Worm (Caenorhabditis elegans) whole organism, mixed stage, embryonic: ENCODE results near the gene adah-1.

Source experiments
- M03D4.4 ChIP-seq: sonication (generic microtip); optimal IDR thresholded peaks from 2 replicates; lab custom pipeline; 2017; ENCODE audit warnings: mild to moderate bottlenecking, missing genetic modification characterization, missing compliant biosample characterization
- ceh-39 ChIP-seq: fragments of 150-350 bp; optimal IDR thresholded peaks from 2 replicates; lab custom pipeline; 2014; ENCODE audit warnings: missing biosample characterization, missing genetic modification characterization
- ceh-83 ChIP-seq: fragments of 200-800 bp; sonication (Bioruptor generic); optimal IDR thresholded peaks from 2 replicates; lab custom pipeline; 2018; ENCODE audit warnings: mild to moderate bottlenecking, missing genetic modification characterization, missing compliant biosample characterization
- ces-1 ChIP-seq: fragments of 150-350 bp; optimal IDR thresholded peaks from 2 replicates; lab custom pipeline; 2014; ENCODE audit warnings: missing biosample characterization, missing genetic modification reagents, missing genetic modification characterization
- drap-1 ChIP-seq: fragments of 200-800 bp; sonication (Bioruptor generic); optimal IDR thresholded peaks from 3 replicates; lab custom pipeline; 2018; ENCODE audit warnings: mild to moderate bottlenecking, missing genetic modification characterization, missing compliant biosample characterization
- elt-1 ChIP-seq: sonication (generic microtip); optimal IDR thresholded peaks from 2 replicates; lab custom pipeline; 2017; ENCODE audit warnings: missing genetic modification characterization, mild to moderate bottlenecking, missing compliant biosample characterization, antibody characterized with exemption, moderate library complexity, borderline replicate concordance; ENCODE audit not compliant: insufficient read depth
- flh-1 ChIP-seq: fragments of 200-800 bp; sonication (Bioruptor generic); optimal IDR thresholded peaks from 2 replicates; lab custom pipeline; 2018; ENCODE audit warnings: mild to moderate bottlenecking, missing genetic modification characterization, moderate library complexity, missing compliant biosample characterization
- ham-2 ChIP-seq: fragments of 200-800 bp; sonication (Bioruptor generic); optimal IDR thresholded peaks from 2 replicates; lab custom pipeline; 2018; ENCODE audit warnings: mild to moderate bottlenecking, missing genetic modification characterization, missing compliant biosample characterization
- hlh-1 ChIP-seq: fragments of 150-350 bp; optimal IDR thresholded peaks from 2 replicates; lab custom pipeline; 2014; ENCODE audit warnings: missing biosample characterization, missing genetic modification reagents, missing genetic modification characterization
- lin-13 ChIP-seq: fragments of 150-350 bp; optimal IDR thresholded peaks from 2 replicates; lab custom pipeline; 2014; ENCODE audit warnings: missing biosample characterization, missing genetic modification characterization
- lin-32 ChIP-seq: fragments of 200-800 bp; sonication (Bioruptor generic); optimal IDR thresholded peaks from 2 replicates; lab custom pipeline; 2018; ENCODE audit warnings: mild to moderate bottlenecking, missing genetic modification characterization, missing compliant biosample characterization
- lsy-2 ChIP-seq: fragments of 150-350 bp; optimal IDR thresholded peaks from 2 replicates; lab custom pipeline; 2014; ENCODE audit warnings: missing biosample characterization, missing genetic modification characterization
- mab-5 ChIP-seq: fragments of 150-350 bp; optimal IDR thresholded peaks from 2 replicates; lab custom pipeline; 2014; ENCODE audit warnings: missing biosample characterization, missing genetic modification characterization
- mep-1 ChIP-seq: fragments of 150-350 bp; optimal IDR thresholded peaks from 2 replicates; lab custom pipeline; 2017; ENCODE audit warnings: missing biosample characterization, missing genetic modification reagents, missing genetic modification characterization, inconsistent platforms
- nhr-2 ChIP-seq: fragments of 150-350 bp; optimal IDR thresholded peaks from 2 replicates; lab custom pipeline; 2014; ENCODE audit warnings: missing biosample characterization, missing genetic modification characterization
- nhr-237 ChIP-seq: fragments of 150-350 bp; optimal IDR thresholded peaks from 2 replicates; lab custom pipeline; 2014; ENCODE audit warnings: missing biosample characterization, missing genetic modification characterization
- nhr-28 ChIP-seq: fragments of 150-350 bp; optimal IDR thresholded peaks from 2 replicates; lab custom pipeline; 2014; ENCODE audit warnings: missing biosample characterization, missing genetic modification characterization
- pha-4 ChIP-seq: fragments of 150-350 bp; optimal IDR thresholded peaks from 2 replicates; lab custom pipeline; 2018; ENCODE audit warnings: missing biosample characterization, missing genetic modification reagents, missing genetic modification characterization
- sem-2 ChIP-seq: fragments of 200-800 bp; sonication (Bioruptor generic); optimal IDR thresholded peaks from 2 replicates; lab custom pipeline; 2018; ENCODE audit warnings: mild to moderate bottlenecking, missing genetic modification characterization, missing compliant biosample characterization
- snpc-4 ChIP-seq: fragments of 150-350 bp; optimal IDR thresholded peaks from 2 replicates; lab custom pipeline; 2014; ENCODE audit warnings: missing biosample characterization, missing genetic modification characterization
- sptf-1 ChIP-seq: sonication (generic microtip); optimal IDR thresholded peaks from 2 replicates; lab custom pipeline; 2017; ENCODE audit warnings: mild to moderate bottlenecking, missing genetic modification characterization, moderate library complexity, missing compliant biosample characterization
- tbx-8 ChIP-seq: fragments of 200-800 bp; sonication (Bioruptor generic); optimal IDR thresholded peaks from 2 replicates; lab custom pipeline; 2018; ENCODE audit warnings: mild to moderate bottlenecking, missing genetic modification characterization, moderate library complexity, missing compliant biosample characterization
- unc-120 ChIP-seq: sonication (generic microtip); optimal IDR thresholded peaks from 2 replicates; lab custom pipeline; 2017; ENCODE audit warnings: missing genetic modification characterization, missing compliant biosample characterization; ENCODE audit not compliant: poor library complexity, severe bottlenecking
- unc-39 ChIP-seq: fragments of 150-350 bp; optimal IDR thresholded peaks from 2 replicates; lab custom pipeline; 2014; ENCODE audit warnings: missing biosample characterization, missing genetic modification characterization
- unc-62 ChIP-seq: fragments of 150-350 bp; optimal IDR thresholded peaks from 2 replicates; lab custom pipeline; 2014; ENCODE audit warnings: missing biosample characterization, missing genetic modification reagents, missing genetic modification characterization
- ztf-11 ChIP-seq: fragments of 150-350 bp; optimal IDR thresholded peaks from 2 replicates; lab custom pipeline; 2014; ENCODE audit warnings: missing biosample characterization, missing genetic modification characterization

Gene adah-1

DNA sequence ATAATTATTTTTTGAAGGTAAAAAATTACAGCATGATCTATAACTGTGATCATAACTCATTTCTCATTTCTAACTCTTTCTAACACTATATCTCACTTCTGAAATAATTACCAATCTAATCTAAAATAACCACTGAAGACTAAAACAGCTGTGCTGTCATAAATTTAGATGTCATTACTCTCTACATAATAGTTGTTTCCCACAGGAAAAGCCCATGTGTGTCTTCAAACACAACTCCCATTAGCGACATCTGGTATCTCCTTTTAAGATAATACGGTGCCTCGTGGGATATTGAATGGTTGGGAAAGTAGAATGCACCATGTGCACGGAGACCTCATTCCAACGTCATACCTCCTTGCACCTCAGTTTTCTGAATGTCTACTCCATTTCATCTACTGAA, 41.0 kb downstream of the adah-1 start, which contains the start of gene Y43B11AL.1:
Gene Y43B11AL.1, plus strand, starts transcription at position 301 of the 400 bp plus-strand sequence.
- TF ChIP-seq ztf-11, result no peak
- no peak for TF ChIP-seq unc-39 (tag; lab: Kevin White, UChicago)
- no peak for TF ChIP-seq nhr-28
- TF ChIP-seq lsy-2, result no peak
- no peak for TF ChIP-seq mab-5 (tag; lab: Kevin White, UChicago)
- no peak for TF ChIP-seq unc-62 (GFP tag; lab: Kevin White, UChicago)
- no peak for TF ChIP-seq hlh-1
- no peak for TF ChIP-seq lin-32 (GFP tag; lab: Kevin White, UChicago)
- no peak for TF ChIP-seq sptf-1 (tag; lab: Kevin White, UChicago)
- TF ChIP-seq snpc-4 (tag; lab: Kevin White, UChicago), result no peak
- no peak for TF ChIP-seq flh-1 (GFP tag; lab: Kevin White, UChicago)
- no peak for TF ChIP-seq unc-120
- TF ChIP-seq M03D4.4 (tag; lab: Kevin White, UChicago), result no peak
- no peak for TF ChIP-seq sem-2 (GFP tag; lab: Kevin White, UChicago)

DNA sequence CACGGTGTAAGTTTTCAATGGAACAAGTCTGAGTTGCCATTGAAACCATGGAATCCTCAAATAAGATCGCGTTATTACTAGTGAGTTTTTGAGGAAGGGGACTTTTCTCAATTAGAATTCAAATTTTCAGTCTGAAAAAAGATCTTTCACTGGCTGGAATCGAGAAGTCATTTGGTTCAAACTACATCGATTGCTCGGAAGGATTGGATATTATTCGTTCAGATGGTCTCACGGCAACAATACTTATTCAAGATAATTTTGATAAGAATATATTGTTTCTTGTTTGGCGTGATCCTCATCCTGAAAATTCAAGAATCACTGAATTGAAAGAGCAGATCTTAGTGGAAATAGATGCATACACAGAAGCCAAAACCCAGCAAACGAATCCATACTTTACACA, 43.4 kb downstream of the adah-1 start:
- no peak for TF ChIP-seq hlh-1
- TF ChIP-seq lin-32 (GFP tag; lab: Kevin White, UChicago), result no peak
- TF ChIP-seq ztf-11, result no peak
- no peak for TF ChIP-seq drap-1 (GFP tag; lab: Kevin White, UChicago)
- TF ChIP-seq lin-13 (tag; lab: Kevin White, UChicago), result no peak
- no peak for TF ChIP-seq elt-1
- no peak for TF ChIP-seq flh-1 (GFP tag; lab: Kevin White, UChicago)
- TF ChIP-seq pha-4 (tag; lab: Kevin White, UChicago), result no peak
- no peak for TF ChIP-seq ceh-39
- TF ChIP-seq unc-39 (tag; lab: Kevin White, UChicago), result no peak
- TF ChIP-seq snpc-4 (tag; lab: Kevin White, UChicago), result no peak
- no peak for TF ChIP-seq unc-120
- TF ChIP-seq unc-62 (GFP tag; lab: Kevin White, UChicago), result no peak

DNA sequence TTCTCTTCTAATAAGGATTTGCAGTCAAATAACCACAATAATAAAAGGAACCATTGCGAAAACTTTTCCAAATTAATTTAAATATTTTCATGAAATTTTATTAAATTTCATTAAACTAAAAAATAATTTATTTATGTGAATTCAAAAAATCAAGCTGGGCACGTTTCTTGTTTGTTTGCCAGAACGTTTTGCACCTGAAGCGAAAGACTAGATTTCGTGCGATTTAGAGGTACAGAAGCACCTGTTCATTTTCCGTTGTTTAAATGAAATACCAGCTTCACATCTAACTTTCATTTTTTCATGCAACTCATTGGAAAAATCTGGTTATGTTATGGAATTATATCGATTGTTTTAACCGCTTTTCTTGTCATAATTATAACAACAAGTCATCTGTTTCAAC, 48.1 kb downstream of the adah-1 start, which contains the start of gene srg-48:
Gene srg-48, plus strand, starts transcription at position 301 of the 400 bp plus-strand sequence.
- TF ChIP-seq ham-2 (GFP tag; lab: Kevin White, UChicago) (no peak), lin-32 (GFP tag; lab: Kevin White, UChicago) (no peak), nhr-237 (tag; lab: Kevin White, UChicago) (no peak), unc-62 (GFP tag; lab: Kevin White, UChicago) (no peak), sptf-1 (tag; lab: Kevin White, UChicago) (no peak), ces-1 (GFP tag; lab: Kevin White, UChicago) (no peak), ceh-83 (GFP tag; lab: Kevin White, UChicago) (no peak), nhr-2 (tag; lab: Kevin White, UChicago) (no peak), unc-39 (tag; lab: Kevin White, UChicago) (no peak), flh-1 (GFP tag; lab: Kevin White, UChicago) (no peak), tbx-8 (GFP tag; lab: Kevin White, UChicago) (no peak)

DNA sequence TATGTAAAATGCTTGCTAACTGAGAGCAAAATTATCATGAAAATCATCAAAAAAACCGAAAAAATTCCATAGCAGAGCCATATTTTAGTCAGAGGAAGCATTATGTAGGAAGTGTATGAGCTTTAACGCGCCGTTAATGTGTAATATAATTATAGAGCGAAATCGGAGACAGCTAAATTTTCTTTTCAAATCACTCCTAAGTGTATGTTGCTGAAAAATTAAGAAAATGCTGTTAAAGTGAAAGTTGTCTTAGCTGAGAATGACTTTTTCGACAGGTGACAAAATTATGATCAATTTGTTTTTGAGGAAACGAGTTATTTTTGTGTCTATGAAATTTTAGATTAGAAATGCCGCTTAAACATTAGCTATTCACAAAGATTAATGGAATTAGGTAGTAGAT, 51.1 kb downstream of the adah-1 start, which contains the start of gene srg-50:
Gene srg-50, minus strand, starts transcription at position 101 of the 400 bp plus-strand sequence.
- TF ChIP-seq nhr-2 (tag; lab: Kevin White, UChicago) (no peak), pha-4 (tag; lab: Kevin White, UChicago) (no peak), mep-1 (no peak), lsy-2 (no peak), drap-1 (GFP tag; lab: Kevin White, UChicago) (no peak), elt-1 (no peak), lin-32 (GFP tag; lab: Kevin White, UChicago) (no peak)
